Worm (Caenorhabditis elegans) whole organism, L4/young adult: ENCODE measurements around the gene odr-7.

ENCODE experiments used
- W03F9.2 ChIP-seq: fragments of 150-350 bp; optimal IDR thresholded peaks from 2 replicates; lab custom pipeline; 2014; ENCODE audit warnings: missing biosample characterization, missing genetic modification characterization
- dao-5 ChIP-seq: sonication (generic microtip); optimal IDR thresholded peaks from 2 replicates; lab custom pipeline; 2016; ENCODE audit warnings: missing genotype, missing genetic modification characterization, moderate library complexity, missing compliant biosample characterization
- him-1 ChIP-seq: sonication (generic microtip); optimal IDR thresholded peaks from 2 replicates; lab custom pipeline; 2016; ENCODE audit warnings: missing genotype, missing genetic modification reagents, missing genetic modification characterization, missing compliant biosample characterization

odr-7 gene

DNA sequence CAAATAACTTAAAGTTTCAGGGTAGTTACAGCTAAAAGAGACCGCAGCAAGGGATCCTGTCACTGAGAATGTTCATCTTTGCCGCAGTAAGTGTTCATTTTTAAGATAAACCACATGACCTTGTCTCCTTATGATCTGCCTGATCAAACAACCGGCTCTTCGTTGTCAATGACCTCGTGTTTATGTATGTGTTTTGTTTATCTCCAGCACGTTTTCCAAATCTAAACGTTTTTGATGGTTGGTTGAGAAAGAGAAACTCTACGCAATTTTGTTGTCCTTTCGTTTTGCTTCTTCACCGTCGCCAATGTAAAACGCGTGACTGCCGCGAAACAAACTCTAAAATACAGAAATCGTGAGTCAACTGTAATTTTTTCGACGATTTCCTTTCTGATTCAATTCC, 27.4 kb downstream of the odr-7 start, which contains the start of gene tsct-1:
Gene tsct-1, plus strand, starts transcription at position 12 of the 400 bp plus-strand sequence.
- no peak for TF ChIP-seq W03F9.2 (tag; lab: Kevin White, UChicago)
- no peak for TF ChIP-seq dao-5 (tag; lab: Kevin White, UChicago)
- no peak for TF ChIP-seq him-1 (tag; lab: Kevin White, UChicago)

DNA sequence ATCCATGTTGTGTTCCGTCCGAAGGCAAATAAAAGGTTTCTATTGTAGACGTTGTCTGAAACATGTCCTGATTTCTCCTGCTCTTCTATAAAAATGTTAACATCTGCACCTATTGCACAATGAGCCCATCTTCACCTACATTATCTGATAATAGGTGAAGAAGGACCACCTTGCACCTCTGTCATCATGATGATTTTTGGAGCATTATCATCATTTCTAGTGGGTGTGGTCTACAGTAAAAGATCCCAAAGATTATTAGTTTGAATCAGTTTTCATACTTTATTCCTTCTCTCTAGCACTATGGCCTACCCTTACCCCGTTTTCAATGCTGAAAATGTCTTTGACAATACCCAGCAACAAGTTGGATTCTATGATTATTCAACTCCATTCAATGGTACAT, 31.1 kb downstream of the odr-7 start, which contains the start of gene med-1:
Gene med-1, plus strand, starts transcription at position 301 of the 400 bp plus-strand sequence.
- TF ChIP-seq W03F9.2 (tag; lab: Kevin White, UChicago), result no peak
- no peak for TF ChIP-seq him-1 (tag; lab: Kevin White, UChicago)
- TF ChIP-seq dao-5 (tag; lab: Kevin White, UChicago), result no peak

- TF ChIP-seq him-1 (tag; lab: Kevin White, UChicago), result no peak
Measured at ce11 chrX:12425427-12425826, 36.0 kb downstream of the odr-7 start, which contains the start of gene T24D3.2. Gene T24D3.2, plus strand, starts transcription at chrX:12425730.

ce11 chrX:12422580-12422979, 38.9 kb downstream of the odr-7 start:
- TF ChIP-seq him-1 (tag; lab: Kevin White, UChicago), result no peak
- no peak for TF ChIP-seq dao-5 (tag; lab: Kevin White, UChicago)
- TF ChIP-seq W03F9.2 (tag; lab: Kevin White, UChicago), result no peak

- TF ChIP-seq dao-5 (tag; lab: Kevin White, UChicago) (no peak), W03F9.2 (tag; lab: Kevin White, UChicago) (no peak), him-1 (tag; lab: Kevin White, UChicago) (no peak)
Measured at ce11 chrX:12415832-12416231, 45.6 kb downstream of the odr-7 start.

DNA sequence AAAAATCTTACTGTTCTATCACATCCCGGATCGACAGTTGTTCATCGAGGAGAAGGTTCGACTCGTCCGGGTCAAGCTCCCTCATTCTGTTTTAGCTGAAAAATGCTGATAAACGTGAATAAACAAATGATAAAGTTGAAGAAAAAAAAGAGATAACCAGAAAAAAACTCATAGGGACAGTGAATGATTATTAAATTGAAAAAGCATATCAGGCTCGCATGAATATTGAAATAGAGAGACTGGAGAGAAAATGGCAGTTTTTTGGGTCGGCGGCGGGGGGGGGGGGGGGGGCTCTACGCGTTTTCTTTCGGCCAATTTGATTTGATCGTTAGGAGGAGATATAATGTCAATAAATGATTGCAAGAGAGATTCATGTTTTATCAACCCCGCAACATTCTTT, 47.5 kb downstream of the odr-7 start, which contains the start of gene lin-2:
Gene lin-2, minus strand, starts transcription at position 101 of the 400 bp plus-strand sequence.
- TF ChIP-seq him-1 (tag; lab: Kevin White, UChicago), result no peak
- TF ChIP-seq dao-5 (tag; lab: Kevin White, UChicago), result no peak
- no peak for TF ChIP-seq W03F9.2 (tag; lab: Kevin White, UChicago)
